Fruit fly (Drosophila melanogaster) whole organism, embryonic: ENCODE data around the gene Exo70.

ENCODE experiments used
- Blimp-1 ChIP-seq: fragments of 200-800 bp; sonication (Bioruptor generic); optimal IDR thresholded peaks from 3 replicates; lab custom pipeline; 2018; ENCODE audit warnings: missing biosample characterization, missing genetic modification characterization, mild to moderate bottlenecking, moderate library complexity, missing genetic modification reagents
- CG10462 ChIP-seq: fragments of 200-800 bp; sonication (Bioruptor generic); optimal IDR thresholded peaks from 2 replicates; lab custom pipeline; 2016; ENCODE audit warnings: missing biosample characterization, missing genetic modification characterization
- CG10979 ChIP-seq: fragments of 200-800 bp; sonication (Bioruptor generic); optimal IDR thresholded peaks from 2 replicates; lab custom pipeline; 2018; ENCODE audit warnings: missing biosample characterization, mild to moderate bottlenecking, missing genetic modification characterization, moderate library complexity
- CG11695 ChIP-seq: fragments of 200-800 bp; sonication (Bioruptor generic); IDR thresholded peaks from 3 replicates; pipeline ENCODE4 v1.3.6; 2022; ENCODE audit warnings: missing biosample characterization, missing genetic modification characterization
- CG12299 ChIP-seq: fragments of 200-800 bp; sonication (Bioruptor generic); optimal IDR thresholded peaks from 2 replicates; lab custom pipeline; 2018; ENCODE audit warnings: missing biosample characterization, mild to moderate bottlenecking, missing genetic modification characterization
- CG12659 ChIP-seq: fragments of 200-800 bp; sonication (Bioruptor generic); optimal IDR thresholded peaks from 3 replicates; lab custom pipeline; 2017; ENCODE audit warnings: mild to moderate bottlenecking, missing biosample characterization, missing genetic modification reagents, missing genetic modification characterization
- CG1603 ChIP-seq: fragments of 200-800 bp; sonication (Bioruptor generic); optimal IDR thresholded peaks from 2 replicates; lab custom pipeline; 2019; ENCODE audit warnings: missing biosample characterization, mild to moderate bottlenecking, missing genetic modification characterization, moderate library complexity
- CG1647 ChIP-seq: fragments of 200-800 bp; sonication (Bioruptor generic); optimal IDR thresholded peaks from 3 replicates; lab custom pipeline; 2016; ENCODE audit warnings: missing biosample characterization, missing genetic modification characterization
- CG17361 ChIP-seq: fragments of 200-800 bp; sonication (Bioruptor generic); IDR thresholded peaks from 3 replicates; pipeline ENCODE4 v1.3.6; 2022; ENCODE audit warnings: missing biosample characterization, missing genetic modification characterization
- CG18262 ChIP-seq: fragments of 200-800 bp; optimal IDR thresholded peaks from 3 replicates; lab custom pipeline; 2019; ENCODE audit warnings: missing biosample characterization, mild to moderate bottlenecking, missing genetic modification characterization, moderate library complexity
- CG1832 ChIP-seq: fragments of 200-800 bp; sonication (Bioruptor generic); optimal IDR thresholded peaks from 2 replicates; lab custom pipeline; 2017; ENCODE audit warnings: missing biosample characterization, mild to moderate bottlenecking, missing genetic modification characterization, inconsistent platforms
- CG18764 ChIP-seq: fragments of 200-800 bp; sonication (Bioruptor generic); optimal IDR thresholded peaks from 3 replicates; lab custom pipeline; 2016; ENCODE audit warnings: missing biosample characterization, missing genetic modification characterization
- CG31365 ChIP-seq: fragments of 200-800 bp; sonication (Bioruptor generic); optimal IDR thresholded peaks from 2 replicates; lab custom pipeline; 2018; ENCODE audit warnings: missing biosample characterization, mild to moderate bottlenecking, missing genetic modification characterization
- CG3995 ChIP-seq: fragments of 200-800 bp; sonication (Bioruptor generic); optimal IDR thresholded peaks from 3 replicates; lab custom pipeline; 2016; ENCODE audit warnings: missing biosample characterization, missing genetic modification characterization
- CG6689 ChIP-seq: fragments of 200-800 bp; sonication (Bioruptor generic); IDR thresholded peaks from 2 replicates; pipeline ENCODE4 v1.3.6; 2022; ENCODE audit warnings: missing biosample characterization, missing genetic modification characterization
- CG6765 ChIP-seq: fragments of 200-800 bp; sonication (Bioruptor generic); optimal IDR thresholded peaks from 3 replicates; lab custom pipeline; 2017; ENCODE audit warnings: missing biosample characterization, mild to moderate bottlenecking, missing genetic modification characterization
- CG7556 ChIP-seq: fragments of 200-800 bp; sonication (Bioruptor generic); optimal IDR thresholded peaks from 2 replicates; lab custom pipeline; 2017; ENCODE audit warnings: missing biosample characterization, mild to moderate bottlenecking, missing genetic modification characterization
- CG7839 ChIP-seq: fragments of 200-800 bp; sonication (Bioruptor generic); optimal IDR thresholded peaks from 3 replicates; lab custom pipeline; 2018; ENCODE audit warnings: missing biosample characterization, mild to moderate bottlenecking, missing genetic modification characterization, moderate library complexity
- CG7928 ChIP-seq: fragments of 200-800 bp; sonication (Bioruptor generic); optimal IDR thresholded peaks from 2 replicates; lab custom pipeline; 2017; ENCODE audit warnings: missing biosample characterization, mild to moderate bottlenecking, missing genetic modification characterization
- CG7963 ChIP-seq: fragments of 200-800 bp; sonication (Bioruptor generic); IDR thresholded peaks from 3 replicates; pipeline ENCODE4 v1.3.6; 2022; ENCODE audit warnings: missing biosample characterization, missing genetic modification characterization; ENCODE audit not compliant: partially characterized antibody
- CG7987 ChIP-seq: fragments of 200-800 bp; sonication (Bioruptor generic); optimal IDR thresholded peaks from 2 replicates; lab custom pipeline; 2018; ENCODE audit warnings: missing biosample characterization, mild to moderate bottlenecking, missing genetic modification characterization, moderate library complexity
- CG8359 ChIP-seq: fragments of 200-800 bp; sonication (Bioruptor generic); optimal IDR thresholded peaks from 2 replicates; lab custom pipeline; 2017; ENCODE audit warnings: missing biosample characterization, mild to moderate bottlenecking, missing genetic modification characterization, borderline replicate concordance
- CG8478 ChIP-seq: fragments of >200 bp; optimal IDR thresholded peaks from 2 replicates; lab custom pipeline; 2018
- CG8765 ChIP-seq: fragments of 200-800 bp; sonication (Bioruptor generic); IDR thresholded peaks from 2 replicates; pipeline ENCODE4 v1.3.6; 2022; ENCODE audit warnings: missing biosample characterization, missing genetic modification characterization
- CG9437 ChIP-seq: fragments of 200-800 bp; sonication (Bioruptor generic); optimal IDR thresholded peaks from 2 replicates; lab custom pipeline; 2018; ENCODE audit warnings: missing biosample characterization, mild to moderate bottlenecking, missing genetic modification characterization
- CG9609 ChIP-seq: fragments of 200-800 bp; sonication (Bioruptor generic); optimal IDR thresholded peaks from 3 replicates; lab custom pipeline; 2016; ENCODE audit warnings: missing biosample characterization, missing genetic modification characterization
- Drgx ChIP-seq: fragments of 200-800 bp; sonication (Bioruptor generic); IDR thresholded peaks from 2 replicates; pipeline ENCODE4 v1.3.6; 2022; ENCODE audit warnings: missing biosample characterization, missing genetic modification characterization
- E2f2 ChIP-seq: fragments of 200-800 bp; sonication (Bioruptor generic); IDR thresholded peaks from 2 replicates; pipeline ENCODE4 v1.3.6; 2022; ENCODE audit warnings: missing biosample characterization, missing genetic modification characterization
- Kr ChIP-seq: fragments of 200-800 bp; sonication (Bioruptor generic); optimal IDR thresholded peaks from 2 replicates; lab custom pipeline; 2017; ENCODE audit warnings: missing biosample characterization, mild to moderate bottlenecking, missing genetic modification characterization
- Lim3 ChIP-seq: fragments of 200-800 bp; sonication (Bioruptor generic); IDR thresholded peaks from 2 replicates; pipeline ENCODE4 v1.3.6; 2022; ENCODE audit warnings: missing biosample characterization, missing genetic modification characterization
- Med ChIP-seq: fragments of 200-800 bp; sonication (Bioruptor generic); peaks from one replicate; lab custom pipeline; 2016; ENCODE audit warnings: missing biosample characterization, missing genetic modification characterization, mild to moderate bottlenecking, inconsistent platforms, moderate library complexity
- Nf-YC ChIP-seq: fragments of 200-800 bp; optimal IDR thresholded peaks from 3 replicates; lab custom pipeline; 2019; ENCODE audit warnings: missing biosample characterization, mild to moderate bottlenecking, missing genetic modification characterization, moderate library complexity
- Ravus ChIP-seq: fragments of 200-800 bp; sonication (Bioruptor generic); IDR thresholded peaks from 2 replicates; pipeline ENCODE4 v1.3.6; 2022; ENCODE audit warnings: missing biosample characterization, missing genetic modification characterization
- az2 ChIP-seq: fragments of 200-800 bp; sonication (Bioruptor generic); optimal IDR thresholded peaks from 3 replicates; lab custom pipeline; 2016; ENCODE audit warnings: missing biosample characterization, missing genetic modification characterization
- ci ChIP-seq: fragments of 200-800 bp; sonication (Bioruptor generic); IDR thresholded peaks from 3 replicates; pipeline ENCODE4 v1.3.6; 2022; ENCODE audit warnings: missing biosample characterization, missing genetic modification characterization
- dm ChIP-seq: fragments of 200-800 bp; sonication (Bioruptor generic); optimal IDR thresholded peaks from 3 replicates; lab custom pipeline; 2016; ENCODE audit warnings: missing biosample characterization, missing genetic modification characterization
- gem ChIP-seq: fragments of 200-800 bp; sonication (Bioruptor generic); optimal IDR thresholded peaks from 2 replicates; lab custom pipeline; 2019; ENCODE audit warnings: missing biosample characterization, mild to moderate bottlenecking, missing genetic modification characterization, moderate library complexity
- kay ChIP-seq: fragments of 200-800 bp; sonication (Bioruptor generic); optimal IDR thresholded peaks from 2 replicates; lab custom pipeline; 2016; ENCODE audit warnings: missing biosample characterization, missing genetic modification characterization
- lola ChIP-seq, 3 experiments: fragments of >200 bp in 2 of 3; fragments of 200-800 bp in 1 of 3; sonication (Bioruptor generic) in 1 of 3; optimal IDR thresholded peaks; 2 replicates each; lab custom pipeline; 2017 to 2019; ENCODE audit warnings: missing biosample characterization in 3 of 3, missing genetic modification characterization in 3 of 3, mild to moderate bottlenecking in 1 of 3, moderate library complexity in 1 of 3
- nmo ChIP-seq: fragments of 200-800 bp; sonication (Bioruptor generic); optimal IDR thresholded peaks from 2 replicates; lab custom pipeline; 2018; ENCODE audit warnings: missing biosample characterization, mild to moderate bottlenecking, missing genetic modification characterization, moderate library complexity
- pb ChIP-seq: fragments of 200-800 bp; sonication (Bioruptor generic); optimal IDR thresholded peaks from 3 replicates; lab custom pipeline; 2016; ENCODE audit warnings: missing biosample characterization, missing genetic modification characterization
- psq ChIP-seq: fragments of 200-800 bp; sonication (Bioruptor generic); optimal IDR thresholded peaks from 2 replicates; lab custom pipeline; 2017; ENCODE audit warnings: missing biosample characterization, missing genetic modification characterization
- sens ChIP-seq: fragments of 200-800 bp; sonication (Bioruptor generic); peaks from one replicate; lab custom pipeline; 2016; ENCODE audit warnings: missing biosample characterization, missing genetic modification characterization
- seq ChIP-seq: fragments of 200-800 bp; sonication (Bioruptor generic); IDR thresholded peaks from 2 replicates; pipeline ENCODE4 v1.3.6; 2022; ENCODE audit warnings: missing biosample characterization, missing genetic modification characterization
- shn ChIP-seq: fragments of 200-800 bp; sonication (Bioruptor generic); optimal IDR thresholded peaks from 3 replicates; lab custom pipeline; 2016; ENCODE audit warnings: missing biosample characterization, missing genetic modification characterization
- so ChIP-seq: fragments of 200-800 bp; sonication (Bioruptor generic); IDR thresholded peaks from 3 replicates; pipeline ENCODE4 v1.3.6; 2022; ENCODE audit warnings: missing biosample characterization, missing genetic modification characterization
- sr ChIP-seq: fragments of 200-800 bp; sonication (Bioruptor generic); IDR thresholded peaks from 3 replicates; pipeline ENCODE4 v1.3.6; 2022; ENCODE audit warnings: missing biosample characterization, missing genetic modification characterization
- tgo ChIP-seq: fragments of 200-800 bp; sonication (Bioruptor generic); IDR thresholded peaks from 3 replicates; pipeline ENCODE4 v1.3.6; 2022; ENCODE audit warnings: missing biosample characterization, missing genetic modification characterization
- tio ChIP-seq: fragments of 200-800 bp; sonication (Bioruptor generic); optimal IDR thresholded peaks from 2 replicates; lab custom pipeline; 2017; ENCODE audit warnings: missing biosample characterization, missing genetic modification characterization, inconsistent platforms
- unc-4 ChIP-seq: fragments of 200-800 bp; sonication (Bioruptor generic); IDR thresholded peaks from 2 replicates; pipeline ENCODE4 v1.3.6; 2022; ENCODE audit warnings: missing biosample characterization, missing genetic modification characterization; ENCODE audit not compliant: partially characterized antibody
- zfh2 ChIP-seq: fragments of 200-800 bp; sonication (Bioruptor generic); optimal IDR thresholded peaks from 2 replicates; lab custom pipeline; 2016; ENCODE audit warnings: missing biosample characterization, missing genetic modification characterization

Gene Exo70

dm6 chr3L:8423156-8423555 is 11.5 kb downstream of the Exo70 start (continued):
- TF ChIP-seq gem (tag; lab: Kevin White, UChicago) (peak; percentile 50), so (no peak), sens (GFP tag; lab: Kevin White, UChicago) (peak; percentile 63), CG6689 (GFP tag; lab: Robert Waterston, UW) (0 out of 2 replicates have a peak, but pooled peaks have one; percentile 24), lola (GFP tag; optimal IDR thresholded peaks at IDR 0.05; lab: Kevin White, UChicago) (peak in 1 of 3 experiments; percentile 38), CG1832 (GFP tag; lab: Kevin White, UChicago) (no peak), CG17361 (peak; percentile 73; the same call in 2 of the 3 replicates), CG10979 (tag; lab: Kevin White, UChicago) (peak; percentile 40), CG18764 (GFP tag; lab: Kevin White, UChicago) (no peak), CG11695 (GFP tag; lab: Robert Waterston, UW) (no peak), CG7839 (tag; lab: Kevin White, UChicago) (no peak), Lim3 (GFP tag; lab: Robert Waterston, UW) (no peak), CG7556 (GFP tag; lab: Kevin White, UChicago) (peak; percentile 43), Nf-YC (tag; lab: Kevin White, UChicago) (no peak), az2 (peak; percentile 31), CG1647 (no peak), CG7987 (no peak), psq (GFP tag; lab: Kevin White, UChicago) (no peak), nmo (GFP tag; lab: Kevin White, UChicago) (peak; percentile 47), CG1603 (no peak), CG7963 (GFP tag; lab: Robert Waterston, UW) (no peak), CG18262 (tag; lab: Kevin White, UChicago) (peak; percentile 70), zfh2 (GFP tag; lab: Kevin White, UChicago) (no peak), E2f2 (GFP tag; lab: Robert Waterston, UW) (no peak), ci (GFP tag; lab: Robert Waterston, UW) (no peak), CG9437 (GFP tag; lab: Kevin White, UChicago) (peak; percentile 51), Blimp-1 (GFP tag; lab: Kevin White, UChicago) (peak; percentile 13), CG6765 (GFP tag; lab: Kevin White, UChicago) (no peak), tio (GFP tag; lab: Kevin White, UChicago) (peak; percentile 15), CG12299 (tag; lab: Kevin White, UChicago) (no peak), Drgx (0 out of 2 replicates have a peak, but pooled peaks have one; percentile 4), tgo (GFP tag; lab: Robert Waterston, UW) (no peak)

dm6 chr3L:8424831-8425336 is 13.2 kb downstream of the Exo70 start, which contains the start of gene Cbl:
Gene Cbl (plus strand): TSS chr3L:8424954.
- no peak for TF ChIP-seq CG8765 (GFP tag; lab: Robert Waterston, UW)
- no peak for TF ChIP-seq Ravus (GFP tag; lab: Robert Waterston, UW)
- TF ChIP-seq dm (GFP tag; lab: Kevin White, UChicago) = peak; percentile 21
- TF ChIP-seq CG8359 (GFP tag; lab: Kevin White, UChicago) = no peak
- no peak for TF ChIP-seq sr (GFP tag; lab: Robert Waterston, UW)
- TF ChIP-seq CG10462 = peak; percentile 36
- TF ChIP-seq Med (GFP tag; lab: Kevin White, UChicago) = peak; percentile 84
- TF ChIP-seq CG8478 (lab: Kevin White, UChicago) = no peak
- TF ChIP-seq shn (GFP tag; lab: Kevin White, UChicago) = no peak
- TF ChIP-seq Kr (GFP tag; lab: Kevin White, UChicago) = no peak
- peak; percentile 55 for TF ChIP-seq unc-4 (GFP tag; lab: Robert Waterston, UW)
- no peak for TF ChIP-seq CG3995 (GFP tag; lab: Kevin White, UChicago)
- peak; percentile 65 for TF ChIP-seq kay (GFP tag; lab: Kevin White, UChicago)
- peak; percentile 44 for TF ChIP-seq CG7928 (GFP tag; lab: Kevin White, UChicago)
- no peak for TF ChIP-seq CG9609 (GFP tag; lab: Kevin White, UChicago)
- TF ChIP-seq E2f2 (GFP tag; lab: Robert Waterston, UW) = peak; percentile 52
- peak; percentile 20 for TF ChIP-seq gem (tag; lab: Kevin White, UChicago)
- TF ChIP-seq CG10979 (tag; lab: Kevin White, UChicago) = no peak
- no peak for TF ChIP-seq seq (GFP tag; lab: Robert Waterston, UW)
- peak; percentile 12 for TF ChIP-seq CG31365 (tag; lab: Kevin White, UChicago)
- no peak for TF ChIP-seq pb (GFP tag; lab: Kevin White, UChicago)
- TF ChIP-seq CG12659 (GFP tag; lab: Kevin White, UChicago) = peak; percentile 83
